Fruit fly (Drosophila melanogaster): Measurements from ENCODE around the gene aralar1.

- no peak for TF ChIP-seq CG10669 (GFP tag; optimal IDR thresholded peaks at IDR 0.05)
- no peak for TF ChIP-seq Blimp-1 (GFP tag; optimal IDR thresholded peaks at IDR 0.05)
- no peak for TF ChIP-seq Eip75B (GFP tag; optimal IDR thresholded peaks at IDR 0.05)
- no peak for TF ChIP-seq CG4318 (GFP tag; optimal IDR thresholded peaks at IDR 0.05)
- TF ChIP-seq Lpt (GFP tag; optimal IDR thresholded peaks at IDR 0.05): no peak
- no peak for TF ChIP-seq eg (GFP tag; IDR thresholded peaks at IDR 0.05)
- no peak for TF ChIP-seq CG16779 (tag; optimal IDR thresholded peaks at IDR 0.05)
- TF ChIP-seq Gug (GFP tag; IDR thresholded peaks at IDR 0.05): no peak
- TF ChIP-seq CG15336 (GFP tag; IDR thresholded peaks at IDR 0.05): no peak
- no peak for TF ChIP-seq topi (GFP tag; optimal IDR thresholded peaks at IDR 0.05)
- TF ChIP-seq OdsH (GFP tag; optimal IDR thresholded peaks at IDR 0.05): no peak
- TF ChIP-seq CG34406 (GFP tag; optimal IDR thresholded peaks at IDR 0.05): no peak
- TF ChIP-seq CG3032 (tag; optimal IDR thresholded peaks at IDR 0.05): no peak
These were observed 33.0 kb upstream of the aralar1 start, which contains the start of gene Jon99Fi for dm6 chr3R:30488663-30489062.

Data from whole organism, prepupa.